Fruit fly (Drosophila melanogaster) whole organism, embryonic: ENCODE data around the gene hry.
A peak's percentile ranks its signal among the peaks of the same experiment; 100 is the strongest.

Source experiments
- Atf6 ChIP-seq: fragments of 200-800 bp; sonication (Bioruptor generic); IDR thresholded peaks from 2 replicates; pipeline ENCODE4 v1.3.6; 2022; ENCODE audit warnings: missing biosample characterization, missing genetic modification characterization
- Bdp1 ChIP-seq: fragments of 200-800 bp; sonication (Bioruptor generic); optimal IDR thresholded peaks from 3 replicates; lab custom pipeline; 2016; ENCODE audit warnings: missing biosample characterization, missing genetic modification characterization
- Bgb ChIP-seq: fragments of 200-800 bp; sonication (Bioruptor generic); IDR thresholded peaks from 2 replicates; pipeline ENCODE4 v1.3.6; 2022; ENCODE audit warnings: missing biosample characterization, missing genetic modification characterization; ENCODE audit not compliant: partially characterized antibody
- CG1024 ChIP-seq: fragments of 200-800 bp; sonication (Bioruptor generic); IDR thresholded peaks from 2 replicates; pipeline ENCODE4 v1.3.6; 2022; ENCODE audit warnings: missing biosample characterization, missing genetic modification characterization
- CG10274 ChIP-seq: fragments of 200-800 bp; sonication (Bioruptor generic); optimal IDR thresholded peaks from 3 replicates; lab custom pipeline; 2017; ENCODE audit warnings: missing biosample characterization, mild to moderate bottlenecking, missing genetic modification characterization
- CG10431 ChIP-seq: fragments of 200-800 bp; sonication (Bioruptor generic); optimal IDR thresholded peaks from 3 replicates; lab custom pipeline; 2018; ENCODE audit warnings: missing biosample characterization, mild to moderate bottlenecking, missing genetic modification characterization
- CG10565 ChIP-seq: fragments of 200-800 bp; sonication (Bioruptor generic); optimal IDR thresholded peaks from 3 replicates; lab custom pipeline; 2016; ENCODE audit warnings: missing biosample characterization, mild to moderate bottlenecking, missing genetic modification characterization
- CG11085 ChIP-seq: fragments of 200-800 bp; sonication (Bioruptor generic); IDR thresholded peaks from 2 replicates; pipeline ENCODE4 v1.3.6; 2022; ENCODE audit warnings: missing biosample characterization, missing genetic modification characterization
- CG1233 ChIP-seq: fragments of 200-800 bp; sonication (Bioruptor generic); optimal IDR thresholded peaks from 4 replicates; lab custom pipeline; 2018; ENCODE audit warnings: missing biosample characterization, mild to moderate bottlenecking, missing genetic modification characterization
- CG12769 ChIP-seq: fragments of 200-800 bp; sonication (Bioruptor generic); optimal IDR thresholded peaks from 2 replicates; lab custom pipeline; 2019; ENCODE audit warnings: missing biosample characterization, mild to moderate bottlenecking, missing genetic modification characterization, moderate library complexity
- CG13123 ChIP-seq: fragments of 200-800 bp; sonication (Bioruptor generic); optimal IDR thresholded peaks from 2 replicates; lab custom pipeline; 2016; ENCODE audit warnings: missing biosample characterization, missing genetic modification characterization
- CG13624 ChIP-seq: fragments of 200-800 bp; sonication (Bioruptor generic); optimal IDR thresholded peaks from 2 replicates; lab custom pipeline; 2016; ENCODE audit warnings: missing biosample characterization, missing genetic modification characterization
- CG14860 ChIP-seq: fragments of 200-800 bp; sonication (Bioruptor generic); IDR thresholded peaks from 3 replicates; pipeline ENCODE4 v1.3.6; 2022; ENCODE audit warnings: missing biosample characterization, missing genetic modification characterization; ENCODE audit not compliant: partially characterized antibody
- CG15011 ChIP-seq: fragments of 200-800 bp; sonication (Bioruptor generic); optimal IDR thresholded peaks from 3 replicates; lab custom pipeline; 2018; ENCODE audit warnings: missing biosample characterization, mild to moderate bottlenecking, missing genetic modification characterization
- CG15073 ChIP-seq: fragments of 200-800 bp; sonication (Bioruptor generic); optimal IDR thresholded peaks from 2 replicates; lab custom pipeline; 2016; ENCODE audit warnings: missing biosample characterization, missing genetic modification characterization
- CG16779 ChIP-seq: fragments of 200-800 bp; sonication (Bioruptor generic); IDR thresholded peaks from 2 replicates; pipeline ENCODE4 v1.3.6; 2022; ENCODE audit warnings: missing biosample characterization, missing genetic modification characterization
- CG18619 ChIP-seq: fragments of 200-800 bp; sonication (Bioruptor generic); optimal IDR thresholded peaks from 3 replicates; lab custom pipeline; 2017; ENCODE audit warnings: missing biosample characterization, mild to moderate bottlenecking, missing genetic modification characterization
- CG3065 ChIP-seq: fragments of 200-800 bp; sonication (Bioruptor generic); optimal IDR thresholded peaks from 2 replicates; lab custom pipeline; 2016; ENCODE audit warnings: missing biosample characterization, missing genetic modification characterization
- CG31388 ChIP-seq: fragments of 200-800 bp; sonication (Bioruptor generic); optimal IDR thresholded peaks from 2 replicates; lab custom pipeline; 2016; ENCODE audit warnings: missing biosample characterization, missing genetic modification characterization
- CG4282 ChIP-seq: fragments of 200-800 bp; sonication (Bioruptor generic); optimal IDR thresholded peaks from 2 replicates; lab custom pipeline; 2016; ENCODE audit warnings: missing biosample characterization, missing genetic modification characterization
- CG5245 ChIP-seq: fragments of 200-800 bp; sonication (Bioruptor generic); optimal IDR thresholded peaks from 3 replicates; lab custom pipeline; 2016; ENCODE audit warnings: missing biosample characterization, missing genetic modification characterization
- CG6683 ChIP-seq: fragments of 200-800 bp; sonication (Bioruptor generic); optimal IDR thresholded peaks from 2 replicates; lab custom pipeline; 2017; ENCODE audit warnings: missing biosample characterization, mild to moderate bottlenecking, missing genetic modification characterization, missing genetic modification reagents
- CG6813 ChIP-seq: fragments of 200-800 bp; sonication (Bioruptor generic); optimal IDR thresholded peaks from 2 replicates; lab custom pipeline; 2017; ENCODE audit warnings: missing biosample characterization, missing genetic modification characterization, mild to moderate bottlenecking, moderate library complexity, missing genetic modification reagents
- CG7839 ChIP-seq: fragments of 200-800 bp; sonication (Bioruptor generic); optimal IDR thresholded peaks from 3 replicates; lab custom pipeline; 2018; ENCODE audit warnings: missing biosample characterization, mild to moderate bottlenecking, missing genetic modification characterization, moderate library complexity
- CG8281 ChIP-seq: fragments of 200-800 bp; sonication (Bioruptor generic); optimal IDR thresholded peaks from 2 replicates; lab custom pipeline; 2018; ENCODE audit warnings: missing biosample characterization, mild to moderate bottlenecking, missing genetic modification characterization, moderate library complexity
- CG8388 ChIP-seq: fragments of 200-800 bp; sonication (Bioruptor generic); optimal IDR thresholded peaks from 2 replicates; lab custom pipeline; 2019; ENCODE audit warnings: missing biosample characterization, mild to moderate bottlenecking, missing genetic modification characterization, moderate library complexity
- CG9215 ChIP-seq: fragments of 200-800 bp; sonication (Bioruptor generic); IDR thresholded peaks from 2 replicates; pipeline ENCODE4 v1.3.6; 2022; ENCODE audit warnings: missing biosample characterization, missing genetic modification characterization
- CG9817 ChIP-seq: fragments of 200-800 bp; sonication (Bioruptor generic); optimal IDR thresholded peaks from 2 replicates; lab custom pipeline; 2018; ENCODE audit warnings: missing biosample characterization, mild to moderate bottlenecking, missing genetic modification characterization, moderate library complexity
- Dek ChIP-seq: fragments of 200-800 bp; sonication (Bioruptor generic); optimal IDR thresholded peaks from 3 replicates; lab custom pipeline; 2019; ENCODE audit warnings: missing biosample characterization, mild to moderate bottlenecking, missing genetic modification characterization, moderate library complexity
- Gug ChIP-seq: fragments of 200-800 bp; sonication (Bioruptor generic); IDR thresholded peaks from 4 replicates; pipeline ENCODE4 v1.3.6; 2022; ENCODE audit warnings: missing biosample characterization, missing genetic modification characterization
- HLH4C ChIP-seq: fragments of 200-800 bp; sonication (Bioruptor generic); IDR thresholded peaks from 3 replicates; pipeline ENCODE4 v1.3.6; 2022; ENCODE audit warnings: missing biosample characterization, missing genetic modification characterization; ENCODE audit not compliant: partially characterized antibody
- Hr3 ChIP-seq: fragments of 200-800 bp; sonication (Bioruptor generic); optimal IDR thresholded peaks from 3 replicates; lab custom pipeline; 2016; ENCODE audit warnings: missing biosample characterization, missing genetic modification characterization
- Hr51 ChIP-seq, 2 experiments: fragments of 200-800 bp; sonication (Bioruptor generic); optimal IDR thresholded peaks; 2 replicates in 1 of 2; 3 replicates in 1 of 2; lab custom pipeline; 2016 to 2018; ENCODE audit warnings: missing biosample characterization in 2 of 2, missing genetic modification characterization in 2 of 2, mild to moderate bottlenecking in 1 of 2, moderate library complexity in 1 of 2
- Hsf ChIP-seq: fragments of 200-800 bp; sonication (Bioruptor generic); optimal IDR thresholded peaks from 3 replicates; lab custom pipeline; 2016; ENCODE audit warnings: missing biosample characterization, missing genetic modification characterization
- Jarid2 ChIP-seq: fragments of 200-800 bp; sonication (Bioruptor generic); optimal IDR thresholded peaks from 3 replicates; lab custom pipeline; 2017; ENCODE audit warnings: mild to moderate bottlenecking, missing biosample characterization, missing genetic modification reagents, missing genetic modification characterization
- Lhr ChIP-seq: fragments of 200-800 bp; sonication (Bioruptor generic); optimal IDR thresholded peaks from 3 replicates; lab custom pipeline; 2017; ENCODE audit warnings: mild to moderate bottlenecking, missing biosample characterization, missing genetic modification reagents, missing genetic modification characterization
- Opbp ChIP-seq: fragments of 200-800 bp; sonication (Bioruptor generic); IDR thresholded peaks from 3 replicates; pipeline ENCODE4 v1.3.6; 2022; ENCODE audit warnings: missing biosample characterization, missing genetic modification characterization; ENCODE audit not compliant: partially characterized antibody
- Rx ChIP-seq: fragments of 200-800 bp; sonication (Bioruptor generic); IDR thresholded peaks from 2 replicates; pipeline ENCODE4 v1.3.6; 2022; ENCODE audit warnings: missing biosample characterization, missing genetic modification characterization
- bab2 ChIP-seq: fragments of 200-800 bp; sonication (Bioruptor generic); optimal IDR thresholded peaks from 2 replicates; lab custom pipeline; 2016; ENCODE audit warnings: missing biosample characterization, missing genetic modification characterization
- cad ChIP-seq: fragments of >200 bp; optimal IDR thresholded peaks from 2 replicates; lab custom pipeline; 2017; ENCODE audit warnings: missing biosample characterization, missing genetic modification characterization
- fd3F ChIP-seq: fragments of 200-800 bp; sonication (Bioruptor generic); optimal IDR thresholded peaks from 2 replicates; lab custom pipeline; 2018; ENCODE audit warnings: missing biosample characterization, mild to moderate bottlenecking, missing genetic modification characterization, moderate library complexity
- jigr1 ChIP-seq: fragments of 200-800 bp; sonication (Bioruptor generic); IDR thresholded peaks from 3 replicates; pipeline ENCODE4 v1.3.6; 2022; ENCODE audit warnings: missing biosample characterization, missing genetic modification characterization
- pho ChIP-seq: fragments of 200-800 bp; sonication (Bioruptor generic); optimal IDR thresholded peaks from 2 replicates; lab custom pipeline; 2016; ENCODE audit warnings: missing biosample characterization, missing genetic modification characterization
- phol ChIP-seq: fragments of 200-800 bp; sonication (Bioruptor generic); optimal IDR thresholded peaks from 3 replicates; lab custom pipeline; 2018; ENCODE audit warnings: missing biosample characterization, mild to moderate bottlenecking, missing genetic modification characterization, moderate library complexity
- pita ChIP-seq: fragments of 200-800 bp; sonication (Bioruptor generic); optimal IDR thresholded peaks from 2 replicates; lab custom pipeline; 2017; ENCODE audit warnings: missing biosample characterization, mild to moderate bottlenecking, missing genetic modification characterization
- schlank ChIP-seq: fragments of 200-800 bp; sonication (Bioruptor generic); optimal IDR thresholded peaks from 2 replicates; lab custom pipeline; 2018; ENCODE audit warnings: missing biosample characterization, mild to moderate bottlenecking, missing genetic modification characterization
- seq ChIP-seq: fragments of 200-800 bp; sonication (Bioruptor generic); IDR thresholded peaks from 2 replicates; pipeline ENCODE4 v1.3.6; 2022; ENCODE audit warnings: missing biosample characterization, missing genetic modification characterization
- sim ChIP-seq: fragments of 200-800 bp; sonication (Bioruptor generic); IDR thresholded peaks from 2 replicates; pipeline ENCODE4 v1.3.6; 2022; ENCODE audit warnings: missing biosample characterization, missing genetic modification characterization
- yki ChIP-seq: fragments of >200 bp; optimal IDR thresholded peaks from 3 replicates; lab custom pipeline; 2018
- zen2 ChIP-seq: fragments of 200-800 bp; sonication (Bioruptor generic); IDR thresholded peaks from 3 replicates; pipeline ENCODE4 v1.3.6; 2022; ENCODE audit warnings: missing biosample characterization, missing genetic modification characterization; ENCODE audit not compliant: partially characterized antibody

hry gene

dm6 chr3L:8721145-8721544 is 45.6 kb downstream of the hry start, which contains the start of the genes CG32022 and CG6511 (continued):
- TF ChIP-seq bab2, result peak; percentile 99
- TF ChIP-seq CG1233 (GFP tag; lab: Kevin White, UChicago), result peak; percentile 96
- TF ChIP-seq Rx (GFP tag; lab: Robert Waterston, UW), result peak; percentile 95
- peak; percentile 98 for TF ChIP-seq CG9817 (tag; lab: Kevin White, UChicago)
- peak; percentile 98 for TF ChIP-seq phol (tag; lab: Kevin White, UChicago)
- peak; percentile 94 for TF ChIP-seq CG13123 (GFP tag; lab: Kevin White, UChicago)
- TF ChIP-seq Hr3 (GFP tag; lab: Kevin White, UChicago), result peak; percentile 99
- TF ChIP-seq sim (GFP tag; lab: Robert Waterston, UW), result no peak
- TF ChIP-seq CG1024 (GFP tag; lab: Robert Waterston, UW), result peak; percentile 75
- no peak for TF ChIP-seq yki (lab: Kevin White, UChicago)
- TF ChIP-seq Jarid2 (GFP tag; lab: Kevin White, UChicago), result peak; percentile 83
- peak; percentile 99 for TF ChIP-seq Hsf (GFP tag; lab: Kevin White, UChicago)
- TF ChIP-seq CG15011 (GFP tag; lab: Kevin White, UChicago), result peak; percentile 93
- TF ChIP-seq CG4282 (GFP tag; lab: Kevin White, UChicago), result peak; percentile 93
- TF ChIP-seq cad (GFP tag; lab: Kevin White, UChicago), result no peak
- TF ChIP-seq CG6813 (GFP tag; lab: Kevin White, UChicago), result peak; percentile 93
- no peak for TF ChIP-seq Bgb (GFP tag; lab: Robert Waterston, UW)
- no peak for TF ChIP-seq CG14860
- peak; percentile 96 for TF ChIP-seq fd3F (GFP tag; lab: Kevin White, UChicago)
- TF ChIP-seq HLH4C (GFP tag; lab: Robert Waterston, UW), result no peak
- no peak for TF ChIP-seq zen2 (GFP tag; lab: Robert Waterston, UW)
- TF ChIP-seq CG3065, result peak; percentile 92
- peak; percentile 98 for TF ChIP-seq CG7839 (tag; lab: Kevin White, UChicago)
- TF ChIP-seq CG5245 (GFP tag; lab: Kevin White, UChicago), result peak; percentile 91
- TF ChIP-seq CG18619 (GFP tag; lab: Kevin White, UChicago), result peak; percentile 97
- peak; percentile 94 for TF ChIP-seq CG8388 (GFP tag; lab: Kevin White, UChicago)
- peak; percentile 87 for TF ChIP-seq CG10565
- peak; percentile 98 for TF ChIP-seq CG13624
- TF ChIP-seq schlank (tag; lab: Kevin White, UChicago), result peak; percentile 89
- TF ChIP-seq CG6683, result peak; percentile 86
- peak; percentile 86 for TF ChIP-seq Lhr (GFP tag; lab: Kevin White, UChicago)
- TF ChIP-seq CG31388 (GFP tag; lab: Kevin White, UChicago), result peak; percentile 89
- TF ChIP-seq CG9215 (GFP tag; lab: Robert Waterston, UW), result peak; percentile 98
- peak; percentile 99 for TF ChIP-seq CG10274 (GFP tag; lab: Kevin White, UChicago)
- no peak for TF ChIP-seq Opbp (GFP tag; lab: Robert Waterston, UW)
- TF ChIP-seq CG8281 (tag; lab: Kevin White, UChicago), result peak; percentile 88
- peak; percentile 96 for TF ChIP-seq CG12769 (tag; lab: Kevin White, UChicago)
- TF ChIP-seq seq (GFP tag; lab: Robert Waterston, UW), result peak; percentile 96
- no peak for TF ChIP-seq pita
- TF ChIP-seq Dek (tag; lab: Kevin White, UChicago), result peak; percentile 96
- TF ChIP-seq Bdp1 (GFP tag; lab: Kevin White, UChicago), result peak; percentile 91
- peak; percentile 93 for TF ChIP-seq CG11085 (GFP tag; lab: Robert Waterston, UW)
- TF ChIP-seq CG16779, result peak; percentile 85
- TF ChIP-seq jigr1, result peak; percentile 95
- TF ChIP-seq Hr51 (GFP tag; optimal IDR thresholded peaks at IDR 0.05; lab: Kevin White, UChicago), result peak; percentile 97
- peak; percentile 99 for TF ChIP-seq pho (GFP tag; lab: Kevin White, UChicago)
- TF ChIP-seq CG10431 (GFP tag; lab: Kevin White, UChicago), result peak; percentile 96
- TF ChIP-seq Atf6 (GFP tag; lab: Robert Waterston, UW), result peak; percentile 95
- peak; percentile 96 for TF ChIP-seq Gug
- peak; percentile 72 for TF ChIP-seq CG15073
